Fruit fly (Drosophila melanogaster): ENCODE results near the gene kud.

Gene kud

DNA sequence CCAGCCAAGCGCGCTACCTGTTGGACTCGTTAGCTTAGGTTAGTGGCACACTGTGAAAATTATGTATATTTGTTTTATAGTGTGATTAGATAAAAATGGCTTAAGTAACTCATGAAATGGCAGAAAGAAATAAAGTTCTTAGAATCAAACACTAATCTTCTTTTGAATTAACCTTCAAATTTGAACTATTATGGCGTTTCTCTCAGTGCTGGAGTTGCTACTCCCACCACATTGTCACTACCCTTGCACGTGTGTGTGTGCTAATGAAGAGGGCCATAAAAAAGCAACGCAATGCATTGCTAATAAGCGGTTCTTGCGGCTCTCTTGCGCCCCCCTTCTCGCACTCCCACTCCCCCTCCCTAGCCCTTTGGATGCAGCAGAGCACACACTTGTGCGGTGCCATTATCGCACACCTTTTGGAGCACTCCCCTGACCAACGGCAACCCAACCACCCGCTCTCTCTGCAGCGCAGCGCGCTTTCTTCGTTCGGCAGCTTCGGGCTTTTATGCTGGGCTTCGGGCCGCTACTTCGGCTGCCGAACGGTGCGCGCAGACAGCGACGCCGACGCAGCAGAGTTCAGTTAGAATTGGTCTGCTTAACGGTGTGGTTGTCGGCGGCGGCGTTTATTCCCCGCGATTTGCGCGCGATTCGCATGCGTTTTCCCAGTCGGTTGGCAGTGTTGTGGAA is 46.0 kb upstream of the kud start (continued):
- TF ChIP-seq svp (GFP tag) (peak; percentile 92), cyc (GFP tag; optimal IDR thresholded peaks at IDR 0.05) (peak; percentile 84), Blimp-1 (GFP tag; optimal IDR thresholded peaks at IDR 0.05) (peak; percentile 45), CG6792 (GFP tag; optimal IDR thresholded peaks at IDR 0.05) (peak; percentile 89), CG10669 (GFP tag; optimal IDR thresholded peaks at IDR 0.05) (peak; percentile 71), CG6854 (GFP tag; optimal IDR thresholded peaks at IDR 0.05) (peak; percentile 63), net (GFP tag; optimal IDR thresholded peaks at IDR 0.05) (peak; percentile 86), Eip75B (GFP tag; optimal IDR thresholded peaks at IDR 0.05) (peak; percentile 82), CG4318 (GFP tag; optimal IDR thresholded peaks at IDR 0.05) (peak; percentile 85), Ets21C (GFP tag; optimal IDR thresholded peaks at IDR 0.05) (peak; percentile 69), Ets96B (tag; optimal IDR thresholded peaks at IDR 0.05) (peak; percentile 81), CG3919 (GFP tag; optimal IDR thresholded peaks at IDR 0.05) (peak; percentile 87), fd59A (GFP tag; optimal IDR thresholded peaks at IDR 0.05) (peak; percentile 77), CG34406 (GFP tag; optimal IDR thresholded peaks at IDR 0.05) (peak; percentile 80), CG7368 (GFP tag; optimal IDR thresholded peaks at IDR 0.05) (peak; percentile 65), Eip93F (GFP tag; optimal IDR thresholded peaks at IDR 0.05) (no peak), CG3032 (tag; optimal IDR thresholded peaks at IDR 0.05) (peak; percentile 73), topi (GFP tag; optimal IDR thresholded peaks at IDR 0.05) (peak; percentile 79)

DNA sequence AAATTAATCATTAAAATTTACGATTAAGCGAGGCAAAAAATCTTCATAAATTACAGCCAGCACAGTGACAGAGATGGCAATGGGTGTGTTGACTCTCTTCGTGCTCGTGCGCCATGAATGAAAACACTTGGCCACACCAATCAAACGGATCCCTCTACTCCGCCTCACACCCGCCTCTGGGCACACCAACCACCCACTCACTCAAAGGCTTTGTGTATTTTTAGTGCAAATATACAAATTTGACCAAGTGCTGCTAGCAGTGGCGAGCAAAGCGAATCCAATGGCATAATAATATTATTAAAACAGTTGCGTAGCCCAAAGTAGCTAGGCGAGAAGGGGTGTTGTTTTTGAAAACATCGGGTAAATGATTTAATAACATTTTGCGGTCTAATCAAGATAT is 44.8 kb upstream of the kud start:
- TF ChIP-seq Sox14 (GFP tag; optimal IDR thresholded peaks at IDR 0.05) (no peak), vri (GFP tag; optimal IDR thresholded peaks at IDR 0.05) (peak; percentile 15), lz (GFP tag; optimal IDR thresholded peaks at IDR 0.05) (no peak), topi (GFP tag; optimal IDR thresholded peaks at IDR 0.05) (no peak), fkh (GFP tag; optimal IDR thresholded peaks at IDR 0.05) (peak; percentile 72), acj6 (GFP tag; optimal IDR thresholded peaks at IDR 0.05) (no peak), CG7368 (GFP tag; optimal IDR thresholded peaks at IDR 0.05) (no peak), Blimp-1 (GFP tag; optimal IDR thresholded peaks at IDR 0.05) (no peak)

DNA sequence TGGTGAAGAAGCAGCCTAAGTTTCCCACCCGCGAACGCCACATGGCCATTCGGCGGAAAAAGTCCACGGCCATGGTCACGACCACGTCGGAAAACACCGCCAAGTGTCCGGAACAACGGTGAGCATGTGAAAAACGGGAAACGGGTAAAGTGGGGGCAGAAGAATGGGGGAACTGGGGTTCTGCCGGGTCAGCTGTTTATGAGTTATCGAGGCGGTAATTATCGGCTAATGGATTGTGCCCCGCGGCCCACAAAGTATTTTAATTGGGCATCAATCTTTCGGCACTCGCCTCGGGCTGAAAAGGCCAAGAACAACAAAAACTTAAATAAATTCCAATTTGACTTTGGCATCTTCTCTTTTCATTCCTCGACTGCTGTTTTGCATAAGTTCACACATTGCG is 42.5 kb upstream of the kud start:
- no peak for TF ChIP-seq Eip75B (GFP tag; optimal IDR thresholded peaks at IDR 0.05)
- no peak for TF ChIP-seq spab (GFP tag; optimal IDR thresholded peaks at IDR 0.05)
- no peak for TF ChIP-seq CG7368 (GFP tag; optimal IDR thresholded peaks at IDR 0.05)
- no peak for TF ChIP-seq Eip78C (GFP tag)
- TF ChIP-seq dac (GFP tag; optimal IDR thresholded peaks at IDR 0.05) = no peak
- TF ChIP-seq Blimp-1 (GFP tag; optimal IDR thresholded peaks at IDR 0.05) = no peak
- TF ChIP-seq ss (GFP tag; optimal IDR thresholded peaks at IDR 0.05) = no peak
- no peak for TF ChIP-seq svp (GFP tag)
- no peak for TF ChIP-seq pdm3 (GFP tag; optimal IDR thresholded peaks at IDR 0.05)
- TF ChIP-seq Gug (GFP tag; IDR thresholded peaks at IDR 0.05) = no peak
- no peak for TF ChIP-seq Hr4 (GFP tag; optimal IDR thresholded peaks at IDR 0.05)
- TF ChIP-seq esn (GFP tag; optimal IDR thresholded peaks at IDR 0.05) = no peak
- no peak for TF ChIP-seq CG6808 (GFP tag; optimal IDR thresholded peaks at IDR 0.05)
- no peak for TF ChIP-seq CG8319 (GFP tag; optimal IDR thresholded peaks at IDR 0.05)
- no peak for TF ChIP-seq Hr39 (GFP tag; optimal IDR thresholded peaks at IDR 0.05)
- TF ChIP-seq CG10631 (GFP tag; optimal IDR thresholded peaks at IDR 0.05) = no peak
